Fruit fly (Drosophila melanogaster) whole organism, embryonic: ENCODE data around the gene CG10301.
A peak's percentile ranks its signal among the peaks of the same experiment; 100 is the strongest.

Experiments
- Abd-B ChIP-seq: fragments of 200-800 bp; sonication (Bioruptor generic); optimal IDR thresholded peaks from 2 replicates; lab custom pipeline; 2018; ENCODE audit warnings: missing biosample characterization, mild to moderate bottlenecking, missing genetic modification characterization, moderate library complexity
- Atf-2 ChIP-seq: fragments of 200-800 bp; sonication (Bioruptor generic); optimal IDR thresholded peaks from 2 replicates; lab custom pipeline; 2016; ENCODE audit warnings: missing biosample characterization, missing genetic modification characterization
- Awh ChIP-seq: fragments of 200-800 bp; sonication (Bioruptor generic); IDR thresholded peaks from 2 replicates; pipeline ENCODE4, ENCODE4 v1.3.6; 2022; ENCODE audit warnings: missing biosample characterization, missing genetic modification characterization
- CG10959 ChIP-seq: fragments of 200-800 bp; sonication (Bioruptor generic); IDR thresholded peaks from 2 replicates; pipeline ENCODE4 v1.3.6; 2022; ENCODE audit warnings: missing biosample characterization, missing genetic modification characterization
- CG12236 ChIP-seq: fragments of 200-800 bp; sonication (Bioruptor generic); optimal IDR thresholded peaks from 2 replicates; lab custom pipeline; 2016; ENCODE audit warnings: missing biosample characterization, missing genetic modification characterization
- CG12299 ChIP-seq: fragments of 200-800 bp; sonication (Bioruptor generic); optimal IDR thresholded peaks from 2 replicates; lab custom pipeline; 2018; ENCODE audit warnings: missing biosample characterization, mild to moderate bottlenecking, missing genetic modification characterization
- CG15269 ChIP-seq: fragments of 200-800 bp; sonication (Bioruptor generic); optimal IDR thresholded peaks from 2 replicates; lab custom pipeline; 2018; ENCODE audit warnings: missing biosample characterization, mild to moderate bottlenecking, missing genetic modification characterization, moderate library complexity
- CG16815 ChIP-seq: fragments of 200-800 bp; sonication (Bioruptor generic); optimal IDR thresholded peaks from 3 replicates; lab custom pipeline; 2017; ENCODE audit warnings: missing biosample characterization, mild to moderate bottlenecking, missing genetic modification characterization
- CG17829 ChIP-seq: fragments of 200-800 bp; optimal IDR thresholded peaks from 2 replicates; lab custom pipeline; 2019; ENCODE audit warnings: missing biosample characterization, mild to moderate bottlenecking, missing genetic modification characterization, moderate library complexity
- CG2199 ChIP-seq: fragments of 200-800 bp; sonication (Bioruptor generic); IDR thresholded peaks from 3 replicates; pipeline ENCODE4 v1.3.6; 2022; ENCODE audit warnings: missing biosample characterization, missing genetic modification characterization
- CG30403 ChIP-seq: fragments of 200-800 bp; sonication (Bioruptor generic); optimal IDR thresholded peaks from 3 replicates; lab custom pipeline; 2016; ENCODE audit warnings: missing biosample characterization, missing genetic modification characterization
- CG30431 ChIP-seq: fragments of 200-800 bp; sonication (Bioruptor generic); optimal IDR thresholded peaks from 2 replicates; lab custom pipeline; 2017; ENCODE audit warnings: missing biosample characterization, missing genetic modification characterization
- CG31224 ChIP-seq: fragments of 200-800 bp; sonication (Bioruptor generic); IDR thresholded peaks from 2 replicates; pipeline ENCODE4 v1.3.6; 2022; ENCODE audit warnings: missing biosample characterization, missing genetic modification characterization
- CG32767 ChIP-seq: fragments of 200-800 bp; sonication (Bioruptor generic); IDR thresholded peaks from 2 replicates; pipeline ENCODE4 v1.3.6; 2022; ENCODE audit warnings: missing biosample characterization, missing genetic modification characterization
- CG6813 ChIP-seq: fragments of 200-800 bp; sonication (Bioruptor generic); optimal IDR thresholded peaks from 2 replicates; lab custom pipeline; 2017; ENCODE audit warnings: missing biosample characterization, missing genetic modification characterization, mild to moderate bottlenecking, moderate library complexity, missing genetic modification reagents
- CG7271 ChIP-seq: fragments of 200-800 bp; sonication (Bioruptor generic); optimal IDR thresholded peaks from 2 replicates; lab custom pipeline; 2018; ENCODE audit warnings: missing biosample characterization, mild to moderate bottlenecking, missing genetic modification characterization, moderate library complexity
- CG8290 ChIP-seq, 3 experiments: fragments of 200-800 bp; sonication (Bioruptor generic); optimal IDR thresholded peaks; 2 replicates each; lab custom pipeline; 2016 to 2019; ENCODE audit warnings: missing biosample characterization in 3 of 3, missing genetic modification characterization in 3 of 3, mild to moderate bottlenecking in 2 of 3, moderate library complexity in 1 of 3
- CG8944 ChIP-seq: fragments of 200-800 bp; sonication (Bioruptor generic); optimal IDR thresholded peaks from 3 replicates; lab custom pipeline; 2016; ENCODE audit warnings: missing biosample characterization, missing genetic modification characterization
- CTCF ChIP-seq: fragments of 200-800 bp; sonication (Bioruptor generic); optimal IDR thresholded peaks from 2 replicates; lab custom pipeline; 2017; ENCODE audit warnings: missing biosample characterization, mild to moderate bottlenecking, missing genetic modification characterization, moderate library complexity
- Chrac-16 ChIP-seq: fragments of 200-800 bp; sonication (Bioruptor generic); optimal IDR thresholded peaks from 3 replicates; lab custom pipeline; 2016; ENCODE audit warnings: missing biosample characterization, missing genetic modification characterization
- CoRest ChIP-seq: fragments of 200-800 bp; sonication (Bioruptor generic); optimal IDR thresholded peaks from 3 replicates; lab custom pipeline; 2018; ENCODE audit warnings: missing biosample characterization, mild to moderate bottlenecking, missing genetic modification characterization, moderate library complexity
- Dad ChIP-seq: fragments of 200-800 bp; sonication (Bioruptor generic); optimal IDR thresholded peaks from 3 replicates; lab custom pipeline; 2016; ENCODE audit warnings: missing biosample characterization, missing genetic modification characterization
- Doc2 ChIP-seq: fragments of 200-800 bp; sonication (Bioruptor generic); IDR thresholded peaks from 2 replicates; pipeline ENCODE4 v1.3.6; 2022; ENCODE audit warnings: missing biosample characterization, missing genetic modification characterization
- Fer2 ChIP-seq: fragments of 200-800 bp; sonication (Bioruptor generic); optimal IDR thresholded peaks from 2 replicates; lab custom pipeline; 2018; ENCODE audit warnings: missing biosample characterization, mild to moderate bottlenecking, missing genetic modification characterization, moderate library complexity
- Gsc ChIP-seq: fragments of 200-800 bp; sonication (Bioruptor generic); IDR thresholded peaks from 2 replicates; pipeline ENCODE4 v1.3.6; 2022; ENCODE audit warnings: missing biosample characterization, missing genetic modification characterization
- HLH54F ChIP-seq: fragments of 200-800 bp; sonication (Bioruptor generic); optimal IDR thresholded peaks from 3 replicates; lab custom pipeline; 2016; ENCODE audit warnings: missing biosample characterization, missing genetic modification characterization
- Lhr ChIP-seq: fragments of 200-800 bp; sonication (Bioruptor generic); optimal IDR thresholded peaks from 3 replicates; lab custom pipeline; 2017; ENCODE audit warnings: mild to moderate bottlenecking, missing biosample characterization, missing genetic modification reagents, missing genetic modification characterization
- NC2α ChIP-seq: fragments of 200-800 bp; sonication (Bioruptor generic); optimal IDR thresholded peaks from 2 replicates; lab custom pipeline; 2016; ENCODE audit warnings: missing biosample characterization, missing genetic modification characterization
- Optix ChIP-seq: fragments of 200-800 bp; sonication (Bioruptor generic); IDR thresholded peaks from 3 replicates; pipeline ENCODE4 v1.3.6; 2022; ENCODE audit warnings: missing biosample characterization, missing genetic modification characterization
- Rfx ChIP-seq: fragments of 200-800 bp; sonication (Bioruptor generic); IDR thresholded peaks from 2 replicates; pipeline ENCODE4 v1.3.6; 2022; ENCODE audit warnings: missing biosample characterization, missing genetic modification characterization
- Ssrp ChIP-seq: fragments of 200-800 bp; sonication (Bioruptor generic); optimal IDR thresholded peaks from 2 replicates; lab custom pipeline; 2018; ENCODE audit warnings: missing biosample characterization, mild to moderate bottlenecking, missing genetic modification characterization, moderate library complexity
- Taf1 ChIP-seq: fragments of 200-800 bp; sonication (Bioruptor generic); IDR thresholded peaks from 2 replicates; pipeline ENCODE4 v1.3.6; 2022; ENCODE audit warnings: missing biosample characterization, missing genetic modification characterization
- Trl ChIP-seq, 3 experiments: fragments of >200 bp in 2 of 3; fragments of 200-800 bp in 1 of 3; sonication (Bioruptor generic) in 1 of 3; optimal IDR thresholded peaks; 2 replicates in 1 of 3; 3 replicates in 2 of 3; lab custom pipeline; 2016 to 2017; ENCODE audit warnings: missing biosample characterization in 1 of 3, missing genetic modification characterization in 1 of 3
- Xrp1 ChIP-seq: fragments of 200-800 bp; sonication (Bioruptor generic); IDR thresholded peaks from 2 replicates; pipeline ENCODE4 v1.3.6; 2022; ENCODE audit warnings: missing biosample characterization, missing genetic modification characterization
- bab2 ChIP-seq: fragments of 200-800 bp; sonication (Bioruptor generic); optimal IDR thresholded peaks from 2 replicates; lab custom pipeline; 2016; ENCODE audit warnings: missing biosample characterization, missing genetic modification characterization
- bigmax ChIP-seq: fragments of 200-800 bp; sonication (Bioruptor generic); optimal IDR thresholded peaks from 2 replicates; lab custom pipeline; 2018; ENCODE audit warnings: missing biosample characterization, mild to moderate bottlenecking, missing genetic modification characterization
- dysf ChIP-seq: fragments of 200-800 bp; sonication (Bioruptor generic); IDR thresholded peaks from 3 replicates; pipeline ENCODE4 v1.3.6; 2022; ENCODE audit warnings: missing biosample characterization, missing genetic modification characterization
- gsb ChIP-seq: fragments of 200-800 bp; sonication (Bioruptor generic); IDR thresholded peaks from 2 replicates; pipeline ENCODE4 v1.3.6; 2022; ENCODE audit warnings: missing biosample characterization, missing genetic modification characterization
- h ChIP-seq: fragments of >200 bp; optimal IDR thresholded peaks from 2 replicates; lab custom pipeline; 2017
- jing ChIP-seq: fragments of 200-800 bp; sonication (Bioruptor generic); optimal IDR thresholded peaks from 2 replicates; lab custom pipeline; 2018; ENCODE audit warnings: missing biosample characterization, mild to moderate bottlenecking, missing genetic modification characterization
- lilli ChIP-seq: fragments of 200-800 bp; sonication (Bioruptor generic); optimal IDR thresholded peaks from 3 replicates; lab custom pipeline; 2016; ENCODE audit warnings: missing biosample characterization, missing genetic modification characterization
- odd ChIP-seq: fragments of 200-800 bp; sonication (Bioruptor generic); optimal IDR thresholded peaks from 2 replicates; lab custom pipeline; 2017; ENCODE audit warnings: missing biosample characterization, mild to moderate bottlenecking, missing genetic modification characterization
- pros ChIP-seq: fragments of 200-800 bp; sonication (Bioruptor generic); optimal IDR thresholded peaks from 3 replicates; lab custom pipeline; 2019; ENCODE audit warnings: missing biosample characterization, mild to moderate bottlenecking, missing genetic modification characterization, moderate library complexity
- psq ChIP-seq: fragments of 200-800 bp; sonication (Bioruptor generic); optimal IDR thresholded peaks from 2 replicates; lab custom pipeline; 2017; ENCODE audit warnings: missing biosample characterization, missing genetic modification characterization
- sc ChIP-seq, 3 experiments: fragments of >200 bp in 2 of 3; fragments of 200-800 bp in 1 of 3; sonication (Bioruptor generic) in 1 of 3; optimal IDR thresholded peaks; 2 replicates in 2 of 3; 3 replicates in 1 of 3; lab custom pipeline; 2017; ENCODE audit warnings: mild to moderate bottlenecking in 1 of 3, missing biosample characterization in 1 of 3, missing genetic modification characterization in 1 of 3, missing genetic modification reagents in 1 of 3
- sens-2 ChIP-seq: fragments of 200-800 bp; sonication (Bioruptor generic); IDR thresholded peaks from 2 replicates; pipeline ENCODE4 v1.3.6; 2022; ENCODE audit warnings: missing biosample characterization, missing genetic modification characterization
- tio ChIP-seq: fragments of 200-800 bp; sonication (Bioruptor generic); optimal IDR thresholded peaks from 2 replicates; lab custom pipeline; 2017; ENCODE audit warnings: missing biosample characterization, missing genetic modification characterization, inconsistent platforms
- tna ChIP-seq: fragments of 200-800 bp; sonication (Bioruptor generic); IDR thresholded peaks from 2 replicates; pipeline ENCODE4 v1.3.6; 2022; ENCODE audit warnings: missing biosample characterization, missing genetic modification characterization; ENCODE audit not compliant: partially characterized antibody
- wek ChIP-seq: fragments of 200-800 bp; sonication (Bioruptor generic); optimal IDR thresholded peaks from 3 replicates; lab custom pipeline; 2018; ENCODE audit warnings: missing biosample characterization, mild to moderate bottlenecking, missing genetic modification characterization, moderate library complexity
- wor ChIP-seq: fragments of 200-800 bp; sonication (Bioruptor generic); IDR thresholded peaks from 2 replicates; pipeline ENCODE4 v1.3.6; 2022; ENCODE audit warnings: missing biosample characterization, missing genetic modification characterization

Gene CG10301

DNA sequence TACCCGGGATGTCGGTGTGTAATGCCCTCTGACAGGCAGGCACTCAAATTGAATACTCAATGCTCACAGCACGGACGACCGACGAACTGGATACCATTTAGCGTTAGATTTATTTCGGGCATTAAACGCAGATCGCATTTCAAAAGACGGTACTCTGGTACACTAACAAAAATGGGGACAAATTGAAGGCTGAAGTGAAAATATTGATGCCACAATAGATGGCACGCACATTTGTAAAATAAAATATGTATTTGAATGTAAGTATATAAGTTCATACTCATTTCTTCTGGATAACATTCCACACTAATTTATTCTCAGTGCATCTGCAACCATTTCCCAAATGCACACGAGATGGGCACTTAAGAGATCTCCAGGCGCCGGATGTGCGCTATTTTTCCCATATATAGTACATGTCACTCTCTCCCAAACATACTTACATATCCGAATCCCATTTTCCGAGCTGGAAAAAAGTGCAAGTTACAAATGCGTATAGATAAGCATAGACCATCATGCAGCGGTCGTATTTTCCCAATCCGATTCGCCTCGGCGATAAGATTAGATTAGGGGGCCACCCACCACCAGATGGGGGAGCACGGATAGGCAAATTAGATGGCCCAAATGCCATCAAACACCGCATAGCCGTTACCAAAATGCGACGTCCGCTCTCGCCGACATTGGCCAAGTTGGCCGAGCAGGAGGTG is at the start of gene CG10301 (continued):
- TF ChIP-seq sens-2 (peak; percentile 71), Xrp1 (GFP tag; lab: Robert Waterston, UW) (peak; percentile 85), Abd-B (GFP tag; lab: Kevin White, UChicago) (peak; percentile 43), CG7271 (tag; lab: Kevin White, UChicago) (no peak), jing (GFP tag; lab: Kevin White, UChicago) (peak; percentile 42), Rfx (GFP tag; lab: Robert Waterston, UW) (no peak), CG12236 (GFP tag; lab: Kevin White, UChicago) (peak; percentile 7), CG6813 (GFP tag; lab: Kevin White, UChicago) (peak; percentile 29), CG32767 (no peak), CG8290 (GFP tag; optimal IDR thresholded peaks at IDR 0.05; lab: Kevin White, UChicago) (peak; percentile 24), CG8290 (tag; optimal IDR thresholded peaks at IDR 0.05; lab: Kevin White, UChicago) (no peak), tio (GFP tag; lab: Kevin White, UChicago) (peak; percentile 52), NC2α (GFP tag; lab: Kevin White, UChicago) (peak; percentile 9), pros (GFP tag; lab: Kevin White, UChicago) (no peak), wek (GFP tag; lab: Kevin White, UChicago) (peak; percentile 10), Taf1 (GFP tag; lab: Robert Waterston, UW) (no peak), gsb (GFP tag; lab: Robert Waterston, UW) (no peak), Awh (GFP tag; lab: Robert Waterston, UW) (peak; percentile 52), Chrac-16 (GFP tag; lab: Kevin White, UChicago) (peak; percentile 68), Dad (GFP tag; lab: Kevin White, UChicago) (peak; percentile 27), bigmax (no peak), psq (GFP tag; lab: Kevin White, UChicago) (no peak), Gsc (GFP tag; lab: Robert Waterston, UW) (peak; percentile 25; the same call in 1 of the 2 replicates), CTCF (GFP tag; lab: Kevin White, UChicago) (peak; percentile 13), odd (GFP tag; lab: Kevin White, UChicago) (peak; percentile 25), Atf-2 (GFP tag; lab: Kevin White, UChicago) (peak; percentile 46), CG12299 (tag; lab: Kevin White, UChicago) (no peak), CG30403 (GFP tag; lab: Kevin White, UChicago) (peak; percentile 54), Doc2 (GFP tag; lab: Robert Waterston, UW) (no peak), CG15269 (tag; lab: Kevin White, UChicago) (peak; percentile 41), Optix (no peak), sc (optimal IDR thresholded peaks at IDR 0.05; lab: Kevin White, UChicago) (no peak), sc (GFP tag; optimal IDR thresholded peaks at IDR 0.05; lab: Kevin White, UChicago) (peak; percentile 50), CG16815 (GFP tag; lab: Kevin White, UChicago) (peak; percentile 63), dysf (peak; percentile 62; the same call in 2 of the 3 replicates), CG30431 (peak; percentile 75), CG8944 (GFP tag; lab: Kevin White, UChicago) (peak; percentile 22), HLH54F (GFP tag; lab: Kevin White, UChicago) (no peak), CG2199 (GFP tag; lab: Robert Waterston, UW) (no peak), wor (GFP tag; lab: Robert Waterston, UW) (no peak), Fer2 (tag; lab: Kevin White, UChicago) (no peak), CG31224 (GFP tag; lab: Robert Waterston, UW) (no peak), h (lab: Kevin White, UChicago) (no peak), Ssrp (tag; lab: Kevin White, UChicago) (peak; percentile 66), lilli (GFP tag; lab: Kevin White, UChicago) (peak; percentile 39), Lhr (GFP tag; lab: Kevin White, UChicago) (peak; percentile 40), CoRest (tag; lab: Kevin White, UChicago) (peak; percentile 61), tna (GFP tag; lab: Robert Waterston, UW) (no peak), bab2 (peak; percentile 34), CG17829 (peak; percentile 74), Trl (optimal IDR thresholded peaks at IDR 0.05; lab: Kevin White, UChicago) (no peak), Trl (GFP tag; optimal IDR thresholded peaks at IDR 0.05; lab: Kevin White, UChicago) (peak; percentile 12), CG10959 (GFP tag; lab: Robert Waterston, UW) (peak; percentile 76)
